Worm (Caenorhabditis elegans) whole organism, mixed stage, embryonic: ENCODE results near the gene T02E9.5.

Source experiments
- elt-1 ChIP-seq: sonication (generic microtip); optimal IDR thresholded peaks from 2 replicates; lab custom pipeline; 2017; ENCODE audit warnings: missing genetic modification characterization, mild to moderate bottlenecking, missing compliant biosample characterization, antibody characterized with exemption, moderate library complexity, borderline replicate concordance; ENCODE audit not compliant: insufficient read depth
- lsy-2 ChIP-seq: fragments of 150-350 bp; optimal IDR thresholded peaks from 2 replicates; lab custom pipeline; 2014; ENCODE audit warnings: missing biosample characterization, missing genetic modification characterization
- mep-1 ChIP-seq: fragments of 150-350 bp; optimal IDR thresholded peaks from 2 replicates; lab custom pipeline; 2017; ENCODE audit warnings: missing biosample characterization, missing genetic modification reagents, missing genetic modification characterization, inconsistent platforms
- nhr-12 ChIP-seq: fragments of 150-350 bp; optimal IDR thresholded peaks from 2 replicates; lab custom pipeline; 2014; ENCODE audit warnings: missing biosample characterization, missing genetic modification characterization
- nhr-237 ChIP-seq: fragments of 150-350 bp; optimal IDR thresholded peaks from 2 replicates; lab custom pipeline; 2014; ENCODE audit warnings: missing biosample characterization, missing genetic modification characterization
- nhr-28 ChIP-seq: fragments of 150-350 bp; optimal IDR thresholded peaks from 2 replicates; lab custom pipeline; 2014; ENCODE audit warnings: missing biosample characterization, missing genetic modification characterization
- sptf-1 ChIP-seq: sonication (generic microtip); optimal IDR thresholded peaks from 2 replicates; lab custom pipeline; 2017; ENCODE audit warnings: mild to moderate bottlenecking, missing genetic modification characterization, moderate library complexity, missing compliant biosample characterization

DNA sequence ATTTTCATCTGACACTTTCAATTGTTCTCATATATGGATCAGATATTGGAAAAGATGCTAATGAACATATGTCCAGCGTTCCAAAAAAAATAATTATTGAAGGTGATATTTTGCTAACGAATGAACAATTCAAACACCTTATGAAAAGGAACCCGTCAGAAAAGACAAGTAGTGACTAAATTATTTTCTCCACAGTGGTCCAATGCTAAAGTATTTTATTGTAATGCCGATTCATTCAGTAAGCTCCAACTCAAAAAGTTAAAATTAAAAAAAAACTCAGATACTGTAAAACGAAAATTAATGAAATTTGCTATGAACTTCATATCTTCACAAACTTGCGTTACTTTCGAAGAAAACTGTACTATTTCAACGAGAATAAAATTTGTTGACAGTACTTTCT, 50.0 kb downstream of the T02E9.5 start, which contains the start of gene nas-16:
- TF ChIP-seq elt-1 (tag; lab: Kevin White, UChicago) = no peak
- TF ChIP-seq nhr-12 (tag; lab: Kevin White, UChicago) = no peak
- TF ChIP-seq nhr-28 (tag; lab: Kevin White, UChicago) = no peak
- TF ChIP-seq mep-1 = no peak
- TF ChIP-seq nhr-237 (tag; lab: Kevin White, UChicago) = no peak
- no peak for TF ChIP-seq sptf-1 (tag; lab: Kevin White, UChicago)
- no peak for TF ChIP-seq lsy-2 (tag; lab: Kevin White, UChicago)
